Worm (Caenorhabditis elegans) whole organism, mixed stage, embryonic: ENCODE data around the gene msp-76.

Experiments used
- M03D4.4 ChIP-seq: sonication (generic microtip); optimal IDR thresholded peaks from 2 replicates; lab custom pipeline; 2017; ENCODE audit warnings: mild to moderate bottlenecking, missing genetic modification characterization, missing compliant biosample characterization
- bed-3 ChIP-seq: fragments of 200-800 bp; sonication (Bioruptor generic); optimal IDR thresholded peaks from 3 replicates; lab custom pipeline; 2018; ENCODE audit warnings: mild to moderate bottlenecking, missing genetic modification characterization, moderate library complexity, missing compliant biosample characterization
- blmp-1 ChIP-seq: fragments of 150-350 bp; optimal IDR thresholded peaks from 2 replicates; lab custom pipeline; 2014; ENCODE audit warnings: missing biosample characterization, missing genetic modification characterization
- ceh-39 ChIP-seq: fragments of 150-350 bp; optimal IDR thresholded peaks from 2 replicates; lab custom pipeline; 2014; ENCODE audit warnings: missing biosample characterization, missing genetic modification characterization
- ceh-83 ChIP-seq: fragments of 200-800 bp; sonication (Bioruptor generic); optimal IDR thresholded peaks from 2 replicates; lab custom pipeline; 2018; ENCODE audit warnings: mild to moderate bottlenecking, missing genetic modification characterization, missing compliant biosample characterization
- ces-1 ChIP-seq: fragments of 150-350 bp; optimal IDR thresholded peaks from 2 replicates; lab custom pipeline; 2014; ENCODE audit warnings: missing biosample characterization, missing genetic modification reagents, missing genetic modification characterization
- cnd-1 ChIP-seq: fragments of 200-800 bp; sonication (Bioruptor generic); optimal IDR thresholded peaks from 2 replicates; lab custom pipeline; 2018; ENCODE audit warnings: mild to moderate bottlenecking, missing genetic modification characterization, missing compliant biosample characterization
- drap-1 ChIP-seq: fragments of 200-800 bp; sonication (Bioruptor generic); optimal IDR thresholded peaks from 3 replicates; lab custom pipeline; 2018; ENCODE audit warnings: mild to moderate bottlenecking, missing genetic modification characterization, missing compliant biosample characterization
- elt-1 ChIP-seq: sonication (generic microtip); optimal IDR thresholded peaks from 2 replicates; lab custom pipeline; 2017; ENCODE audit warnings: missing genetic modification characterization, mild to moderate bottlenecking, missing compliant biosample characterization, antibody characterized with exemption, moderate library complexity, borderline replicate concordance; ENCODE audit not compliant: insufficient read depth
- elt-3 ChIP-seq: fragments of 150-350 bp; optimal IDR thresholded peaks from 2 replicates; lab custom pipeline; 2014; ENCODE audit warnings: missing biosample characterization, missing genetic modification characterization
- flh-1 ChIP-seq: fragments of 200-800 bp; sonication (Bioruptor generic); optimal IDR thresholded peaks from 2 replicates; lab custom pipeline; 2018; ENCODE audit warnings: mild to moderate bottlenecking, missing genetic modification characterization, moderate library complexity, missing compliant biosample characterization
- ham-2 ChIP-seq: fragments of 200-800 bp; sonication (Bioruptor generic); optimal IDR thresholded peaks from 2 replicates; lab custom pipeline; 2018; ENCODE audit warnings: mild to moderate bottlenecking, missing genetic modification characterization, missing compliant biosample characterization
- hlh-1 ChIP-seq: fragments of 150-350 bp; optimal IDR thresholded peaks from 2 replicates; lab custom pipeline; 2014; ENCODE audit warnings: missing biosample characterization, missing genetic modification reagents, missing genetic modification characterization
- lin-13 ChIP-seq: fragments of 150-350 bp; optimal IDR thresholded peaks from 2 replicates; lab custom pipeline; 2014; ENCODE audit warnings: missing biosample characterization, missing genetic modification characterization
- lsy-2 ChIP-seq: fragments of 150-350 bp; optimal IDR thresholded peaks from 2 replicates; lab custom pipeline; 2014; ENCODE audit warnings: missing biosample characterization, missing genetic modification characterization
- mab-5 ChIP-seq: fragments of 150-350 bp; optimal IDR thresholded peaks from 2 replicates; lab custom pipeline; 2014; ENCODE audit warnings: missing biosample characterization, missing genetic modification characterization
- mep-1 ChIP-seq: fragments of 150-350 bp; optimal IDR thresholded peaks from 2 replicates; lab custom pipeline; 2017; ENCODE audit warnings: missing biosample characterization, missing genetic modification reagents, missing genetic modification characterization, inconsistent platforms
- nhr-2 ChIP-seq: fragments of 150-350 bp; optimal IDR thresholded peaks from 2 replicates; lab custom pipeline; 2014; ENCODE audit warnings: missing biosample characterization, missing genetic modification characterization
- nhr-237 ChIP-seq: fragments of 150-350 bp; optimal IDR thresholded peaks from 2 replicates; lab custom pipeline; 2014; ENCODE audit warnings: missing biosample characterization, missing genetic modification characterization
- nhr-28 ChIP-seq: fragments of 150-350 bp; optimal IDR thresholded peaks from 2 replicates; lab custom pipeline; 2014; ENCODE audit warnings: missing biosample characterization, missing genetic modification characterization
- nhr-76 ChIP-seq: sonication (generic microtip); optimal IDR thresholded peaks from 2 replicates; lab custom pipeline; 2017; ENCODE audit warnings: missing biosample characterization, missing genetic modification characterization
- pha-4 ChIP-seq: fragments of 150-350 bp; optimal IDR thresholded peaks from 2 replicates; lab custom pipeline; 2018; ENCODE audit warnings: missing biosample characterization, missing genetic modification reagents, missing genetic modification characterization
- sem-2 ChIP-seq: fragments of 200-800 bp; sonication (Bioruptor generic); optimal IDR thresholded peaks from 2 replicates; lab custom pipeline; 2018; ENCODE audit warnings: mild to moderate bottlenecking, missing genetic modification characterization, missing compliant biosample characterization
- snpc-4 ChIP-seq: fragments of 150-350 bp; optimal IDR thresholded peaks from 2 replicates; lab custom pipeline; 2014; ENCODE audit warnings: missing biosample characterization, missing genetic modification characterization
- sptf-1 ChIP-seq: sonication (generic microtip); optimal IDR thresholded peaks from 2 replicates; lab custom pipeline; 2017; ENCODE audit warnings: mild to moderate bottlenecking, missing genetic modification characterization, moderate library complexity, missing compliant biosample characterization
- tbx-8 ChIP-seq: fragments of 200-800 bp; sonication (Bioruptor generic); optimal IDR thresholded peaks from 2 replicates; lab custom pipeline; 2018; ENCODE audit warnings: mild to moderate bottlenecking, missing genetic modification characterization, moderate library complexity, missing compliant biosample characterization
- unc-120 ChIP-seq: sonication (generic microtip); optimal IDR thresholded peaks from 2 replicates; lab custom pipeline; 2017; ENCODE audit warnings: missing genetic modification characterization, missing compliant biosample characterization; ENCODE audit not compliant: poor library complexity, severe bottlenecking
- unc-39 ChIP-seq: fragments of 150-350 bp; optimal IDR thresholded peaks from 2 replicates; lab custom pipeline; 2014; ENCODE audit warnings: missing biosample characterization, missing genetic modification characterization
- unc-62 ChIP-seq: fragments of 150-350 bp; optimal IDR thresholded peaks from 2 replicates; lab custom pipeline; 2014; ENCODE audit warnings: missing biosample characterization, missing genetic modification reagents, missing genetic modification characterization
- zip-8 ChIP-seq: fragments of 150-350 bp; optimal IDR thresholded peaks from 2 replicates; lab custom pipeline; 2014; ENCODE audit warnings: missing biosample characterization, missing genetic modification characterization
- ztf-11 ChIP-seq: fragments of 150-350 bp; optimal IDR thresholded peaks from 2 replicates; lab custom pipeline; 2014; ENCODE audit warnings: missing biosample characterization, missing genetic modification characterization

msp-76 gene

DNA sequence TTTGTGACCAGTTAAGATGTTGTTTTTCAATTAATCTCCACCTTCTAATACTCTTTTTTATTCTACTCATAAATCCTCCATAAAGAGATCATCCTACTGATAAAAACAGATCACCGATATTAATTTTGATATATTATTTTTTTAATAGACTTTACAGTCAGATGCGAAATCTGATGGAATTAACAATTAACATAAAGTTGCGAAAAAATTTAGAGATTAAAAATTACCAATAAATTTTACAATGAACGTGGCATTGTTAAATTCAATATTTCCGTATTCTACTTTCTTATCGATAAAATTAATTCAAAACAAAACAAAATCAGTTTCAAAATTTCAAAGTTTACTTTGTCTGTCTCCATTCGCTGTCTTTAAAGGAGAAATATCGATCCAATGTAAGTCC is 24.0 kb downstream of the msp-76 start, which contains the start of gene K01H12.4:
Gene K01H12.4 (plus strand): TSS at position 301 of the 400 bp plus-strand sequence.
- no peak for TF ChIP-seq bed-3 (GFP tag; lab: Kevin White, UChicago)
- TF ChIP-seq unc-39 (tag; lab: Kevin White, UChicago) = no peak
- no peak for TF ChIP-seq nhr-2
- TF ChIP-seq lin-13 (tag; lab: Kevin White, UChicago) = no peak
- no peak for TF ChIP-seq sptf-1 (tag; lab: Kevin White, UChicago)
- TF ChIP-seq flh-1 = no peak
- TF ChIP-seq nhr-237 = no peak
- no peak for TF ChIP-seq unc-120
- no peak for TF ChIP-seq ceh-39 (tag; lab: Kevin White, UChicago)
- TF ChIP-seq hlh-1 (tag; lab: Kevin White, UChicago) = no peak
- no peak for TF ChIP-seq nhr-28
- no peak for TF ChIP-seq snpc-4
- no peak for TF ChIP-seq pha-4 (tag; lab: Kevin White, UChicago)
- TF ChIP-seq blmp-1 (tag; lab: Kevin White, UChicago) = no peak
- no peak for TF ChIP-seq cnd-1 (tag; lab: Kevin White, UChicago)
- no peak for TF ChIP-seq nhr-76 (tag; lab: Kevin White, UChicago)
- TF ChIP-seq elt-1 (tag; lab: Kevin White, UChicago) = no peak
- no peak for TF ChIP-seq tbx-8 (GFP tag; lab: Kevin White, UChicago)
- no peak for TF ChIP-seq lsy-2 (tag; lab: Kevin White, UChicago)
- TF ChIP-seq ztf-11 (tag; lab: Kevin White, UChicago) = no peak
- TF ChIP-seq, all 35 proteins: peak for 0

DNA sequence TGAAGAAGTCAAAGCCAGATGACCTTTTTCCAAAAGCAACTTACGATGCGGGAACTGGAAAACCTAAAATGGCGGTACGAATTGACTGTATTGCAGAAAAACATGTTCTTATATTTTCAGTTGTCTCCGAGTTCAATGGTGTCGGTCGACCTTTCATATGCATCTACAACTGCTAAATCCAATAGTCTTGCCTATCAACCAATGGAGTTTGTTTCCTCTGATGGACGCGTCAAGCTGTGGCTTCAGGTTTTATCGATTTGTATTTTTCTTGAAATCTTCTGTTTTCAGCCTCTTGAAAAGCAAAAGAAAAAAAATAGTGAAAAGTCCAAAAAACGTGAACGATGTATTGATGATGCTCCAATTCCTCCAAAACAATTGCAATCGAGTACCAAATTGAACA is 25.4 kb downstream of the msp-76 start:
- TF ChIP-seq ceh-39 (tag; lab: Kevin White, UChicago) (no peak), unc-62 (GFP tag; lab: Kevin White, UChicago) (no peak), nhr-2 (no peak), ces-1 (GFP tag; lab: Kevin White, UChicago) (no peak), hlh-1 (tag; lab: Kevin White, UChicago) (no peak), unc-39 (tag; lab: Kevin White, UChicago) (no peak), nhr-237 (no peak), sem-2 (GFP tag; lab: Kevin White, UChicago) (no peak)

DNA sequence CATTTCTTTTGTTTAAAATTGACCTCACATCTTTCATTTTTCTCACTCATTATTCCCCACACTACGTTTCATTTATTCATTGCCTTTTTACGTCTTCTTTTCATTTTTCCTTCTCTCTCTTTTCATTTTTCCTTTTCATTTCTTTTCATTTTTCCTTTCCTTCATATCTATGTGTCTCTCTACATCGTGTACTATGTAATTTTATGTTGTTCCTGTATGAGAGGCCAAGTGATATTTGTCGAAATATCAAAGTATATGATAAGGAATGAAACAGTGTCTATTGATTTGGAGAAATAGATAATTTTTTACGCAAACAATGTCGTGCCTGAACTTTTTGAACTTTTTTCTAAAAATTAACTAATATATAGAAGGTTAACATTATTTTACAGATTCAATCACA is 27.7 kb downstream of the msp-76 start:
- no peak for TF ChIP-seq snpc-4
- peak; percentile 92 for TF ChIP-seq blmp-1 (tag; lab: Kevin White, UChicago)

DNA sequence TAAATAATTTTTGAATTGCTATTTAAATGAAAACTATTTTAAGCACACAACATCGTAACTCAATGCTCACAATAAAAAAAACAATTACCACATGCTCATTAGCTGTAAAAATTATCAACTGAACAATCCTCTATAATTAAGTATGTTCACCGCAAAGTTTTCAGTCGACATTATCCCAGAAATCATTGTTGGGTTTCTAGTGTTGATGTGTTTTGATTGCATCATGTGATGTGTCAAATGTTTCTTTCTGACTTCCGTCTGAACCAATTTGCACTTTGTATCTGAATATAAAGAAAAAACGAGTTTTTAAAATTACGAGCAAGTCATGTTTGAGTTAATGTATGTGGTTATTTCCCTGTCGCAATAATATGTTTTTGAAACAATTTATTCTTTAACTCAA is 29.0 kb downstream of the msp-76 start:
- TF ChIP-seq sem-2 (GFP tag; lab: Kevin White, UChicago) (no peak), cnd-1 (tag; lab: Kevin White, UChicago) (no peak), zip-8 (tag; lab: Kevin White, UChicago) (no peak), nhr-237 (no peak), ceh-83 (GFP tag; lab: Kevin White, UChicago) (no peak), drap-1 (GFP tag; lab: Kevin White, UChicago) (no peak), elt-3 (tag; lab: Kevin White, UChicago) (no peak), mep-1 (tag; lab: Kevin White, UChicago) (no peak), ces-1 (GFP tag; lab: Kevin White, UChicago) (no peak), M03D4.4 (no peak), ham-2 (GFP tag; lab: Kevin White, UChicago) (no peak), nhr-2 (no peak), nhr-28 (no peak)

DNA sequence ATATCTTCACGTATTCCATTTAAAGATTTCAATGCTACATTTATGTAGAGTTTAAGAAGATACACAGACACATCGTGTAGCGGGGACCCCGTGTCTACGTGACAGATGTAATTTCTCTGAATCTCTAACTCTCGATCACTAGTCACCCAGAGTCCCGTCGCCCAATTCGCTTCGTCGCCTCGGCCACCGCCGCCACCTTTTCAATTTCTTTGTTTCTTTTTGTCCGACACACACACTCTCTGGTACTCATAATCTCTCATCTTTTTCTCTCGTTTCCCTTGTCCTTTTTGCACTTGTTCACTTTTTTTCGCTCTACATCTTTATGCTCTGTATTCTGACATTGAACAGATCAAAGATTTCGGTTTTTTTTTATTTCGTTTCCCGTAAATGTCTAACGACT is 29.6 kb downstream of the msp-76 start:
- peak; percentile 47 for TF ChIP-seq lsy-2 (tag; lab: Kevin White, UChicago)
- TF ChIP-seq sem-2 (GFP tag; lab: Kevin White, UChicago) = no peak
- no peak for TF ChIP-seq bed-3 (GFP tag; lab: Kevin White, UChicago)
- TF ChIP-seq mep-1 (tag; lab: Kevin White, UChicago) = peak; percentile 20
- no peak for TF ChIP-seq nhr-2
- no peak for TF ChIP-seq cnd-1 (tag; lab: Kevin White, UChicago)
- TF ChIP-seq unc-62 (GFP tag; lab: Kevin White, UChicago) = peak; percentile 75
- no peak for TF ChIP-seq mab-5 (tag; lab: Kevin White, UChicago)
- TF ChIP-seq ztf-11 (tag; lab: Kevin White, UChicago) = no peak
- TF ChIP-seq zip-8 (tag; lab: Kevin White, UChicago) = no peak
- TF ChIP-seq unc-120 = peak; percentile 75
- TF ChIP-seq unc-39 (tag; lab: Kevin White, UChicago) = no peak
